Worm (Caenorhabditis elegans) whole organism, young adult: ENCODE data around the gene drn-1.

Experiments used
- B0019.2 ChIP-seq: fragments of 200-800 bp; sonication (Bioruptor generic); conservative IDR thresholded peaks from 2 replicates; pipeline ENCODE4 v1.3.6; 2022; ENCODE audit warnings: missing genetic modification reagents, missing genetic modification characterization, missing compliant biosample characterization
- B0336.3 ChIP-seq: fragments of 200-800 bp; sonication (Bioruptor generic); IDR thresholded peaks from 2 replicates; pipeline ENCODE4 v1.3.6; 2022; ENCODE audit warnings: missing genetic modification characterization, missing compliant biosample characterization
- F10E7.11 ChIP-seq: sonication (generic microtip); optimal IDR thresholded peaks from 2 replicates; lab custom pipeline; 2017; ENCODE audit warnings: mild to moderate bottlenecking, missing genetic modification characterization, moderate library complexity, missing compliant biosample characterization
- F57C9.4 ChIP-seq: sonication (generic microtip); optimal IDR thresholded peaks from 2 replicates; lab custom pipeline; 2017; ENCODE audit warnings: mild to moderate bottlenecking, missing genetic modification characterization, missing compliant biosample characterization
- K12H6.12 ChIP-seq: fragments of 200-800 bp; sonication (Bioruptor generic); optimal IDR thresholded peaks from 2 replicates; lab custom pipeline; 2018; ENCODE audit warnings: mild to moderate bottlenecking, missing genetic modification characterization, missing compliant biosample characterization
- T26A5.8 ChIP-seq: sonication (generic microtip); optimal IDR thresholded peaks from 2 replicates; lab custom pipeline; 2016; ENCODE audit warnings: missing genetic modification characterization, missing compliant biosample characterization
- Y56A3A.18 ChIP-seq: fragments of 200-800 bp; sonication (Bioruptor generic); IDR thresholded peaks from 2 replicates; pipeline ENCODE4 v1.3.6; 2022; ENCODE audit warnings: missing genetic modification reagents, missing genetic modification characterization, missing compliant biosample characterization
- Y95B8A.8 ChIP-seq: fragments of 200-800 bp; sonication (Bioruptor generic); IDR thresholded peaks from 2 replicates; pipeline ENCODE4 v1.3.6; 2022; ENCODE audit warnings: missing genetic modification reagents, missing genetic modification characterization, missing compliant biosample characterization
- athp-1 ChIP-seq: sonication (generic microtip); optimal IDR thresholded peaks from 2 replicates; lab custom pipeline; 2017; ENCODE audit warnings: mild to moderate bottlenecking, missing genetic modification characterization, missing compliant biosample characterization
- ccch-3 ChIP-seq: fragments of 200-800 bp; sonication (Bioruptor generic); optimal IDR thresholded peaks from 2 replicates; lab custom pipeline; 2018; ENCODE audit warnings: mild to moderate bottlenecking, missing genetic modification characterization, missing compliant biosample characterization
- ceh-100 ChIP-seq: fragments of 200-800 bp; sonication (Bioruptor generic); IDR thresholded peaks from 2 replicates; pipeline ENCODE4 v1.3.6; 2022; ENCODE audit warnings: missing genetic modification reagents, missing genetic modification characterization, missing compliant biosample characterization
- chd-7 ChIP-seq: sonication (generic microtip); optimal IDR thresholded peaks from 2 replicates; lab custom pipeline; 2016; ENCODE audit warnings: mild to moderate bottlenecking, missing genetic modification characterization, moderate library complexity, missing compliant biosample characterization
- die-1 ChIP-seq: sonication (generic microtip); optimal IDR thresholded peaks from 2 replicates; lab custom pipeline; 2016; ENCODE audit warnings: missing genotype, mild to moderate bottlenecking, missing genetic modification characterization, missing compliant biosample characterization
- dpff-1 ChIP-seq: sonication (generic microtip); optimal IDR thresholded peaks from 2 replicates; lab custom pipeline; 2017; ENCODE audit warnings: mild to moderate bottlenecking, missing genetic modification characterization, missing compliant biosample characterization
- egrh-3 ChIP-seq: fragments of 200-800 bp; sonication (Bioruptor generic); IDR thresholded peaks from 2 replicates; pipeline ENCODE4 v1.3.6; 2022; ENCODE audit warnings: missing genetic modification reagents, missing genetic modification characterization, missing compliant biosample characterization
- ets-4 ChIP-seq: fragments of 200-800 bp; sonication (Bioruptor generic); optimal IDR thresholded peaks from 2 replicates; lab custom pipeline; 2018; ENCODE audit warnings: mild to moderate bottlenecking, missing genetic modification characterization, missing compliant biosample characterization
- him-1 ChIP-seq: sonication (generic microtip); optimal IDR thresholded peaks from 2 replicates; lab custom pipeline; 2016; ENCODE audit warnings: missing genotype, missing genetic modification reagents, missing genetic modification characterization, missing compliant biosample characterization
- hlh-26 ChIP-seq: fragments of 200-800 bp; sonication (Bioruptor generic); conservative IDR thresholded peaks from 2 replicates; pipeline ENCODE4 v1.3.6; 2022; ENCODE audit warnings: missing genetic modification reagents, missing genetic modification characterization, missing compliant biosample characterization
- hmg-20 ChIP-seq: fragments of 200-800 bp; sonication (Bioruptor generic); IDR thresholded peaks from 2 replicates; pipeline ENCODE4 v1.3.6; 2022; ENCODE audit warnings: missing genetic modification reagents, missing genetic modification characterization, missing compliant biosample characterization
- let-607 ChIP-seq, 2 experiments: fragments of 200-800 bp in 1 of 2; sonication (Bioruptor generic) in 1 of 2; sonication (generic microtip) in 1 of 2; optimal IDR thresholded peaks; 2 replicates each; lab custom pipeline; 2016 to 2018; ENCODE audit warnings: mild to moderate bottlenecking in 2 of 2, missing compliant biosample characterization in 2 of 2, missing genetic modification characterization in 2 of 2, moderate library complexity in 2 of 2, missing genotype in 1 of 2
- madf-8 ChIP-seq: fragments of 200-800 bp; sonication (Bioruptor generic); conservative IDR thresholded peaks from 2 replicates; pipeline ENCODE4 v1.3.6; 2022; ENCODE audit warnings: missing genetic modification reagents, missing genetic modification characterization, missing compliant biosample characterization
- mcd-1 ChIP-seq: fragments of 200-800 bp; sonication (Bioruptor generic); IDR thresholded peaks from 2 replicates; pipeline ENCODE4 v1.3.6; 2022; ENCODE audit warnings: missing genetic modification reagents, missing genetic modification characterization, missing compliant biosample characterization
- mel-28 ChIP-seq: sonication (generic microtip); optimal IDR thresholded peaks from 2 replicates; lab custom pipeline; 2016; ENCODE audit warnings: borderline replicate concordance, mild to moderate bottlenecking, missing genetic modification characterization, missing compliant biosample characterization
- mes-4 ChIP-seq: sonication (generic microtip); optimal IDR thresholded peaks from 2 replicates; lab custom pipeline; 2016; ENCODE audit warnings: missing genotype, missing genetic modification characterization, missing compliant biosample characterization
- mxl-1 ChIP-seq: sonication (generic microtip); optimal IDR thresholded peaks from 2 replicates; lab custom pipeline; 2016; ENCODE audit warnings: missing genetic modification characterization, missing compliant biosample characterization
- nfya-1 ChIP-seq: sonication (generic microtip); optimal IDR thresholded peaks from 2 replicates; lab custom pipeline; 2017; ENCODE audit warnings: antibody characterized with exemption, missing compliant biosample characterization, missing genetic modification characterization, borderline replicate concordance; ENCODE audit not compliant: insufficient read depth
- nfya-2 ChIP-seq: fragments of 200-800 bp; sonication (Bioruptor generic); IDR thresholded peaks from 2 replicates; pipeline ENCODE4 v1.3.6; 2022; ENCODE audit warnings: missing genetic modification reagents, missing genetic modification characterization, missing compliant biosample characterization
- nfyb-1 ChIP-seq: fragments of 200-800 bp; sonication (Bioruptor generic); IDR thresholded peaks from 2 replicates; pipeline ENCODE4 v1.3.6; 2022; ENCODE audit warnings: missing genetic modification reagents, missing genetic modification characterization, missing compliant biosample characterization
- nhr-120 ChIP-seq: fragments of 200-800 bp; sonication (Bioruptor generic); IDR thresholded peaks from 2 replicates; pipeline ENCODE4 v1.3.6; 2022; ENCODE audit warnings: missing genetic modification characterization, missing compliant biosample characterization
- nhr-179 ChIP-seq: sonication (generic microtip); optimal IDR thresholded peaks from 2 replicates; lab custom pipeline; 2016; ENCODE audit warnings: mild to moderate bottlenecking, missing genetic modification characterization, missing compliant biosample characterization
- nhr-27 ChIP-seq: fragments of 200-800 bp; sonication (Bioruptor generic); optimal IDR thresholded peaks from 2 replicates; lab custom pipeline; 2018; ENCODE audit warnings: mild to moderate bottlenecking, missing genetic modification characterization, moderate library complexity, missing compliant biosample characterization
- nhr-90 ChIP-seq: sonication (generic microtip); optimal IDR thresholded peaks from 2 replicates; lab custom pipeline; 2016; ENCODE audit warnings: missing genotype, mild to moderate bottlenecking, missing genetic modification characterization, missing compliant biosample characterization
- pbrm-1 ChIP-seq: fragments of 200-800 bp; sonication (Bioruptor generic); IDR thresholded peaks from 2 replicates; pipeline ENCODE4 v1.3.6; 2022; ENCODE audit warnings: missing genetic modification reagents, missing genetic modification characterization, missing compliant biosample characterization
- repo-1 ChIP-seq: sonication (generic microtip); optimal IDR thresholded peaks from 2 replicates; lab custom pipeline; 2017; ENCODE audit warnings: mild to moderate bottlenecking, missing genetic modification characterization, missing compliant biosample characterization
- rpc-1 ChIP-seq, 2 experiments: fragments of 150-350 bp in 1 of 2; sonication (generic microtip) in 1 of 2; optimal IDR thresholded peaks; 2 replicates each; lab custom pipeline; 2014 to 2018; ENCODE audit warnings: missing biosample characterization in 1 of 2, missing genetic modification characterization in 1 of 2, missing genetic modification reagents in 1 of 2, missing genotype in 1 of 2
- somi-1 ChIP-seq: fragments of 200-800 bp; sonication (Bioruptor generic); optimal IDR thresholded peaks from 2 replicates; lab custom pipeline; 2018; ENCODE audit warnings: mild to moderate bottlenecking, missing genetic modification characterization, missing compliant biosample characterization
- sptf-2 ChIP-seq: fragments of 200-800 bp; sonication (Bioruptor generic); optimal IDR thresholded peaks from 2 replicates; lab custom pipeline; 2018; ENCODE audit warnings: mild to moderate bottlenecking, missing genetic modification characterization, missing compliant biosample characterization
- xnd-1 ChIP-seq: sonication (generic microtip); optimal IDR thresholded peaks from 2 replicates; lab custom pipeline; 2016; ENCODE audit warnings: missing genotype, missing genetic modification reagents, missing genetic modification characterization, missing compliant biosample characterization
- zfh-2 ChIP-seq: fragments of 200-800 bp; sonication (Bioruptor generic); conservative IDR thresholded peaks from 2 replicates; pipeline ENCODE4 v1.3.6; 2022; ENCODE audit warnings: missing genetic modification reagents, missing genetic modification characterization, missing compliant biosample characterization
- zim-3 ChIP-seq: sonication (generic microtip); optimal IDR thresholded peaks from 2 replicates; lab custom pipeline; 2017; ENCODE audit warnings: mild to moderate bottlenecking, missing genetic modification characterization, moderate library complexity, missing compliant biosample characterization
- ztf-18 ChIP-seq: sonication (generic microtip); optimal IDR thresholded peaks from 2 replicates; lab custom pipeline; 2016; ENCODE audit warnings: missing genotype, mild to moderate bottlenecking, missing genetic modification characterization, missing compliant biosample characterization
- ztf-22 ChIP-seq: fragments of 200-800 bp; sonication (Bioruptor generic); optimal IDR thresholded peaks from 2 replicates; lab custom pipeline; 2018; ENCODE audit warnings: mild to moderate bottlenecking, missing genetic modification characterization, moderate library complexity, missing compliant biosample characterization
- ztf-26 ChIP-seq: sonication (generic microtip); optimal IDR thresholded peaks from 2 replicates; lab custom pipeline; 2017; ENCODE audit warnings: missing genetic modification characterization, missing compliant biosample characterization

Gene drn-1

ce11 chrII:5277780-5278179 is 6.1 kb upstream of the drn-1 start:
- TF ChIP-seq ztf-26 (tag; lab: Kevin White, UChicago) (peak; percentile 4), F10E7.11 (tag; lab: Kevin White, UChicago) (no peak), T26A5.8 (tag; lab: Kevin White, UChicago) (no peak), Y95B8A.8 (GFP tag; lab: Robert Waterston, UW) (0 out of 2 replicates have a peak, but pooled peaks have one; percentile 8)
- TF ChIP-seq, all 124 proteins: peak for 2

- TF ChIP-seq F10E7.11 (tag; lab: Kevin White, UChicago) (no peak), mcd-1 (no peak), nfya-1 (no peak), F57C9.4 (tag; lab: Kevin White, UChicago) (no peak), hlh-26 (GFP tag; lab: Robert Waterston, UW) (no peak), chd-7 (peak; percentile 11), mes-4 (tag; lab: Kevin White, UChicago) (no peak), nhr-90 (tag; lab: Kevin White, UChicago) (no peak), athp-1 (tag; lab: Kevin White, UChicago) (no peak), egrh-3 (GFP tag; lab: Robert Waterston, UW) (no peak), ztf-22 (GFP tag; lab: Kevin White, UChicago) (no peak), nhr-179 (tag; lab: Kevin White, UChicago) (no peak), him-1 (tag; lab: Kevin White, UChicago) (no peak), K12H6.12 (tag; lab: Kevin White, UChicago) (peak; percentile 33), dpff-1 (tag; lab: Kevin White, UChicago) (no peak), nhr-27 (tag; lab: Kevin White, UChicago) (no peak), B0336.3 (GFP tag; lab: Robert Waterston, UW) (no peak), mel-28 (tag; lab: Kevin White, UChicago) (no peak), mxl-1 (tag; lab: Kevin White, UChicago) (no peak), zfh-2 (GFP tag; lab: Robert Waterston, UW) (0 out of 2 replicates have a peak, but pooled peaks have one; percentile 30), nfyb-1 (no peak), pbrm-1 (GFP tag; lab: Robert Waterston, UW) (no peak), repo-1 (tag; lab: Kevin White, UChicago) (no peak)
Observed at ce11 chrII:5276736-5277135, 5.1 kb upstream of the drn-1 start.

ce11 chrII:5268977-5269376 is 2.7 kb downstream of the drn-1 start:
- TF ChIP-seq B0019.2 (GFP tag; lab: Robert Waterston, UW) (no peak), mel-28 (tag; lab: Kevin White, UChicago) (no peak), rpc-1 (optimal IDR thresholded peaks at IDR 0.05; lab: Kevin White, UChicago) (no peak), rpc-1 (tag; optimal IDR thresholded peaks at IDR 0.05; lab: Kevin White, UChicago) (no peak), ceh-100 (GFP tag; lab: Robert Waterston, UW) (no peak), hmg-20 (GFP tag; lab: Robert Waterston, UW) (no peak)

- TF ChIP-seq somi-1 (GFP tag; lab: Kevin White, UChicago) = no peak
- no peak for TF ChIP-seq ztf-22 (GFP tag; lab: Kevin White, UChicago)
- TF ChIP-seq ccch-3 (GFP tag; lab: Kevin White, UChicago) = no peak
- no peak for TF ChIP-seq ztf-18
- TF ChIP-seq B0019.2 (GFP tag; lab: Robert Waterston, UW) = no peak
- TF ChIP-seq ztf-26 (tag; lab: Kevin White, UChicago) = no peak
- no peak for TF ChIP-seq ets-4
- no peak for TF ChIP-seq die-1 (tag; lab: Kevin White, UChicago)
- no peak for TF ChIP-seq Y56A3A.18 (GFP tag; lab: Robert Waterston, UW)
- no peak for TF ChIP-seq chd-7
- TF ChIP-seq pbrm-1 (GFP tag; lab: Robert Waterston, UW) = no peak
- TF ChIP-seq sptf-2 = no peak
- TF ChIP-seq egrh-3 (GFP tag; lab: Robert Waterston, UW) = no peak
- TF ChIP-seq nhr-120 (GFP tag; lab: Robert Waterston, UW) = no peak
- TF ChIP-seq zim-3 = no peak
- no peak for TF ChIP-seq nfya-2 (GFP tag; lab: Robert Waterston, UW)
- no peak for TF ChIP-seq madf-8
- no peak for TF ChIP-seq xnd-1 (tag; lab: Kevin White, UChicago)
- TF ChIP-seq let-607 (tag; optimal IDR thresholded peaks at IDR 0.05; lab: Kevin White, UChicago) = no peak
Observed at ce11 chrII:5264650-5265049, 7.0 kb downstream of the drn-1 start.
